Worm (Caenorhabditis elegans): ENCODE results near the gene lgc-18.

DNA sequence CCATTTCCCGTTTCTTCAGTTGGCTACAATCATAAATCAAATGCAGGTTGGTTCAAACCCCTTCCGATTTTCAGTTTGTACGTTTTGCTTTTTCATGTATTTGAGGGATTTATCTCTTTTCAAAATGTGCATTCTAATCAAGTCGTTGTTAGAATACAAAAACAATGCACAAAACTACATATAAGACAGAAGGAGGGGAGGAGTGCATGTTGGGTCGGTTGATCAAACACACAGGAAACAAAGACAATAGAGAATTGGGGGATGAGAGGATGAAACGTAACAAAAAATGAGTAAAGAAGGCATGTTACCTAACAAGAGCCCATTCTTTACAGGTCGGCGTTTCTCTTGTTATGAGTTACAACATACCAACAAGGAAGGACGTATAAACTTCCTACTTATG lies 27.4 kb upstream of the lgc-18 start:
- TF ChIP-seq nhr-12 (tag; optimal IDR thresholded peaks at IDR 0.05) (no peak), unc-39 (tag; optimal IDR thresholded peaks at IDR 0.05) (no peak), unc-62 (GFP tag; optimal IDR thresholded peaks at IDR 0.05) (no peak), snpc-4 (tag; optimal IDR thresholded peaks at IDR 0.05) (no peak), ces-1 (GFP tag; optimal IDR thresholded peaks at IDR 0.05) (no peak), mab-5 (tag; optimal IDR thresholded peaks at IDR 0.05) (no peak)
